Fruit fly (Drosophila melanogaster) whole organism, adult: Measurements from ENCODE around the gene CAH6.

Experiments used
- CG14711 ChIP-seq: fragments of 200-800 bp; sonication (Bioruptor generic); optimal IDR thresholded peaks from 2 replicates; lab custom pipeline; 2018; ENCODE audit warnings: missing biosample characterization, mild to moderate bottlenecking, missing genetic modification characterization, moderate library complexity
- CG33017 ChIP-seq: fragments of 200-800 bp; sonication (Bioruptor generic); optimal IDR thresholded peaks from 2 replicates; lab custom pipeline; 2018; ENCODE audit warnings: missing biosample characterization, mild to moderate bottlenecking, missing genetic modification characterization, moderate library complexity
- CG5204 ChIP-seq: fragments of 200-800 bp; sonication (Bioruptor generic); optimal IDR thresholded peaks from 2 replicates; lab custom pipeline; 2016; ENCODE audit warnings: missing biosample characterization, missing genetic modification characterization
- Clk ChIP-seq: fragments of 200-800 bp; sonication (Bioruptor generic); optimal IDR thresholded peaks from 2 replicates; lab custom pipeline; 2017; ENCODE audit warnings: missing biosample characterization, missing genetic modification characterization
- Mnt ChIP-seq: fragments of 200-800 bp; sonication (Bioruptor generic); optimal IDR thresholded peaks from 2 replicates; lab custom pipeline; 2016; ENCODE audit warnings: missing biosample characterization, mild to moderate bottlenecking, missing genetic modification characterization
- cic ChIP-seq: fragments of 200-800 bp; sonication (Bioruptor generic); optimal IDR thresholded peaks from 2 replicates; lab custom pipeline; 2017; ENCODE audit warnings: missing biosample characterization, mild to moderate bottlenecking, missing genetic modification characterization, moderate library complexity
- cnc ChIP-seq, 2 experiments: fragments of >200 bp; optimal IDR thresholded peaks; 2 replicates each; lab custom pipeline; 2017
- kay ChIP-seq: fragments of 200-800 bp; sonication (Bioruptor generic); peaks from one replicate; lab custom pipeline; 2016; ENCODE audit warnings: missing biosample characterization, missing genetic modification characterization, borderline replicate concordance
- ovo ChIP-seq: fragments of 200-800 bp; sonication (Bioruptor generic); optimal IDR thresholded peaks from 2 replicates; lab custom pipeline; 2016; ENCODE audit warnings: missing biosample characterization, missing genetic modification characterization
- toe ChIP-seq: fragments of 200-800 bp; sonication (Bioruptor generic); optimal IDR thresholded peaks from 2 replicates; lab custom pipeline; 2016; ENCODE audit warnings: missing biosample characterization, missing genetic modification characterization

dm6 chr3R:31252093-31252962, 5.1 kb upstream of the CAH6 start, which contains the start of the genes qless and mRpL32:
- TF ChIP-seq toe (GFP tag; lab: Kevin White, UChicago) = peak; percentile 68
- TF ChIP-seq cnc (optimal IDR thresholded peaks at IDR 0.05; lab: Kevin White, UChicago) = no peak
- no peak for TF ChIP-seq kay (GFP tag; lab: Kevin White, UChicago)
- TF ChIP-seq CG14711 (tag; lab: Kevin White, UChicago) = peak; percentile 97
- peak; percentile 43 for TF ChIP-seq Clk (GFP tag; lab: Kevin White, UChicago)
- TF ChIP-seq cic = no peak
- peak; percentile 14 for TF ChIP-seq ovo
- TF ChIP-seq Mnt (GFP tag; lab: Kevin White, UChicago) = peak; percentile 82
- TF ChIP-seq CG5204 = peak; percentile 47
- peak; percentile 18 for TF ChIP-seq CG33017 (tag; lab: Kevin White, UChicago)
